Fruit fly (Drosophila melanogaster): ENCODE data around the gene gnu.

Gene gnu

dm6 chr3L:14755046-14755643 is 48.0 kb downstream of the gnu start (continued):
- TF ChIP-seq ranshi (GFP tag; IDR thresholded peaks at IDR 0.05) = no peak
- TF ChIP-seq CG11696 (GFP tag; IDR thresholded peaks at IDR 0.05) = no peak
- TF ChIP-seq CG6689 (GFP tag; IDR thresholded peaks at IDR 0.05) = 0 out of 2 replicates have a peak, but pooled peaks have one; percentile 12
- no peak for TF ChIP-seq CG10565 (GFP tag; optimal IDR thresholded peaks at IDR 0.05)
- TF ChIP-seq oc (tag; optimal IDR thresholded peaks at IDR 0.05) = no peak
- peak in 1 of 2 experiments; percentile 87 for TF ChIP-seq insv (GFP tag; optimal IDR thresholded peaks at IDR 0.05)
- no peak for TF ChIP-seq Med (GFP tag)
- TF ChIP-seq usp (GFP tag; optimal IDR thresholded peaks at IDR 0.05) = no peak
- TF ChIP-seq CG1603 (tag; optimal IDR thresholded peaks at IDR 0.05) = no peak
- no peak for TF ChIP-seq Ravus (GFP tag; IDR thresholded peaks at IDR 0.05)
- TF ChIP-seq CG13123 (GFP tag; optimal IDR thresholded peaks at IDR 0.05) = no peak
- TF ChIP-seq repo (GFP tag; optimal IDR thresholded peaks at IDR 0.05) = no peak
- no peak for TF ChIP-seq Ets97D (GFP tag; optimal IDR thresholded peaks at IDR 0.05)
- no peak for TF ChIP-seq Ssrp (tag; optimal IDR thresholded peaks at IDR 0.05)
- peak; percentile 14 for TF ChIP-seq Hand (GFP tag; optimal IDR thresholded peaks at IDR 0.05)
- no peak for TF ChIP-seq prd (optimal IDR thresholded peaks at IDR 0.05)
- TF ChIP-seq prd (GFP tag; IDR thresholded peaks at IDR 0.05) = no peak
- no peak for TF ChIP-seq CG32767 (GFP tag; IDR thresholded peaks at IDR 0.05)
- no peak for TF ChIP-seq Sry-β (GFP tag; optimal IDR thresholded peaks at IDR 0.05)
- no peak for TF ChIP-seq CG8765 (GFP tag; IDR thresholded peaks at IDR 0.05)
- TF ChIP-seq wek (GFP tag; optimal IDR thresholded peaks at IDR 0.05) = no peak
- no peak for TF ChIP-seq CG11247 (GFP tag; IDR thresholded peaks at IDR 0.05)
- no peak for TF ChIP-seq bsh (GFP tag; optimal IDR thresholded peaks at IDR 0.05)
- TF ChIP-seq CG31224 (GFP tag; IDR thresholded peaks at IDR 0.05) = no peak
- peak; percentile 28 for TF ChIP-seq CG5180 (GFP tag; optimal IDR thresholded peaks at IDR 0.05)
- TF ChIP-seq CG16813 (GFP tag; IDR thresholded peaks at IDR 0.05; ENCODE audit: partially characterized antibody) = peak; percentile 22; the same call in 1 of the 3 replicates
- no peak for TF ChIP-seq zf30C (GFP tag; optimal IDR thresholded peaks at IDR 0.05)
- TF ChIP-seq CG13287 (GFP tag; IDR thresholded peaks at IDR 0.05; ENCODE audit: partially characterized antibody) = peak; percentile 46
- TF ChIP-seq Vsx1 (GFP tag; optimal IDR thresholded peaks at IDR 0.05) = no peak
- TF ChIP-seq Mad (GFP tag; optimal IDR thresholded peaks at IDR 0.05) = no peak
- TF ChIP-seq CG31388 (GFP tag; optimal IDR thresholded peaks at IDR 0.05) = no peak
- peak; percentile 36 for TF ChIP-seq Max (GFP tag; optimal IDR thresholded peaks at IDR 0.05)
- TF ChIP-seq CG31441 (GFP tag; IDR thresholded peaks at IDR 0.05) = no peak
- TF ChIP-seq CG1832 (GFP tag; optimal IDR thresholded peaks at IDR 0.05) = peak; percentile 78
- TF ChIP-seq CG9797 (GFP tag; optimal IDR thresholded peaks at IDR 0.05) = no peak
- TF ChIP-seq HmgZ (tag; optimal IDR thresholded peaks at IDR 0.05) = no peak
- no peak for TF ChIP-seq lmd (GFP tag; IDR thresholded peaks at IDR 0.05)
- no peak for TF ChIP-seq CG12155 (GFP tag; optimal IDR thresholded peaks at IDR 0.05)
- no peak for TF ChIP-seq CG14860 (GFP tag; IDR thresholded peaks at IDR 0.05; ENCODE audit: partially characterized antibody)
- no peak for TF ChIP-seq Eip74EF (GFP tag; optimal IDR thresholded peaks at IDR 0.05)
- TF ChIP-seq eve (GFP tag; optimal IDR thresholded peaks at IDR 0.05) = no peak
- TF ChIP-seq Lhr (GFP tag; optimal IDR thresholded peaks at IDR 0.05) = no peak
- no peak; the same call in 1 of the 2 replicates for TF ChIP-seq E2f2 (GFP tag; IDR thresholded peaks at IDR 0.05)
- TF ChIP-seq Deaf1 (tag; optimal IDR thresholded peaks at IDR 0.05) = no peak
- TF ChIP-seq CG10979 (tag; optimal IDR thresholded peaks at IDR 0.05) = no peak
- TF ChIP-seq CG2199 (GFP tag; IDR thresholded peaks at IDR 0.05) = 0 out of 3 replicates have a peak, but pooled peaks have one; percentile 14
- TF ChIP-seq CG7963 (GFP tag; IDR thresholded peaks at IDR 0.05; ENCODE audit: partially characterized antibody) = no peak
- no peak for TF ChIP-seq Hmx (GFP tag; optimal IDR thresholded peaks at IDR 0.05)
- TF ChIP-seq CG8089 (GFP tag; optimal IDR thresholded peaks at IDR 0.05) = no peak
- no peak for TF ChIP-seq CG15479 (GFP tag; optimal IDR thresholded peaks at IDR 0.05)

All from whole organism, embryonic.